Fruit fly (Drosophila melanogaster) whole organism: ENCODE measurements around the gene Boh2.

ENCODE experiments used
- CG8478 ChIP-seq: fragments of >200 bp; optimal IDR thresholded peaks from 2 replicates; lab custom pipeline; 2018; ENCODE audit warnings: inconsistent platforms
- Dll ChIP-seq: fragments of >200 bp; optimal IDR thresholded peaks from 2 replicates; lab custom pipeline; 2017
- pan ChIP-seq: fragments of >200 bp; optimal IDR thresholded peaks from 2 replicates; lab custom pipeline; 2017

dm6 chr2L:11175393-11176258 is 3.2 kb upstream of the Boh2 start:
- TF ChIP-seq CG8478 (lab: Kevin White, UChicago): no peak
- no peak for TF ChIP-seq pan (lab: Kevin White, UChicago)
- TF ChIP-seq Dll (lab: Kevin White, UChicago): no peak
